Fruit fly (Drosophila melanogaster) whole organism, embryonic: ENCODE results near the gene fry.

Experiments used
- Bdp1 ChIP-seq: fragments of 200-800 bp; sonication (Bioruptor generic); optimal IDR thresholded peaks from 3 replicates; lab custom pipeline; 2016; ENCODE audit warnings: missing biosample characterization, missing genetic modification characterization
- BtbVII ChIP-seq: fragments of 200-800 bp; sonication (Bioruptor generic); optimal IDR thresholded peaks from 3 replicates; lab custom pipeline; 2017; ENCODE audit warnings: missing biosample characterization, mild to moderate bottlenecking, missing genetic modification characterization
- CG10366 ChIP-seq: fragments of 200-800 bp; sonication (Bioruptor generic); IDR thresholded peaks from 2 replicates; pipeline ENCODE4 v1.3.6; 2022; ENCODE audit warnings: missing biosample characterization, missing genetic modification characterization
- CG10565 ChIP-seq: fragments of 200-800 bp; sonication (Bioruptor generic); optimal IDR thresholded peaks from 3 replicates; lab custom pipeline; 2016; ENCODE audit warnings: missing biosample characterization, mild to moderate bottlenecking, missing genetic modification characterization
- CG11093 ChIP-seq: fragments of 200-800 bp; sonication (Bioruptor generic); IDR thresholded peaks from 3 replicates; pipeline ENCODE4 v1.3.6; 2022; ENCODE audit warnings: missing biosample characterization, missing genetic modification characterization
- CG11504 ChIP-seq: fragments of 200-800 bp; sonication (Bioruptor generic); optimal IDR thresholded peaks from 3 replicates; lab custom pipeline; 2019; ENCODE audit warnings: missing biosample characterization, mild to moderate bottlenecking, missing genetic modification characterization, moderate library complexity
- CG12071 ChIP-seq: fragments of 200-800 bp; sonication (Bioruptor generic); optimal IDR thresholded peaks from 3 replicates; lab custom pipeline; 2018; ENCODE audit warnings: missing biosample characterization, mild to moderate bottlenecking, missing genetic modification characterization
- CG15011 ChIP-seq: fragments of 200-800 bp; sonication (Bioruptor generic); optimal IDR thresholded peaks from 3 replicates; lab custom pipeline; 2018; ENCODE audit warnings: missing biosample characterization, mild to moderate bottlenecking, missing genetic modification characterization
- CG2678 ChIP-seq: fragments of 200-800 bp; sonication (Bioruptor generic); optimal IDR thresholded peaks from 3 replicates; lab custom pipeline; 2019; ENCODE audit warnings: missing biosample characterization, mild to moderate bottlenecking, missing genetic modification characterization, moderate library complexity
- CG2875 ChIP-seq: fragments of 200-800 bp; sonication (Bioruptor generic); optimal IDR thresholded peaks from 2 replicates; lab custom pipeline; 2017; ENCODE audit warnings: missing biosample characterization, mild to moderate bottlenecking, missing genetic modification characterization, missing genetic modification reagents
- CG30403 ChIP-seq: fragments of 200-800 bp; sonication (Bioruptor generic); optimal IDR thresholded peaks from 3 replicates; lab custom pipeline; 2016; ENCODE audit warnings: missing biosample characterization, missing genetic modification characterization
- CG3281 ChIP-seq: fragments of 200-800 bp; sonication (Bioruptor generic); optimal IDR thresholded peaks from 3 replicates; lab custom pipeline; 2017; ENCODE audit warnings: missing biosample characterization, mild to moderate bottlenecking, missing genetic modification characterization
- CG34422 ChIP-seq: fragments of 200-800 bp; sonication (Bioruptor generic); IDR thresholded peaks from 3 replicates; pipeline ENCODE4 v1.3.6; 2022; ENCODE audit warnings: missing biosample characterization, missing genetic modification characterization
- CG4328 ChIP-seq: fragments of 200-800 bp; sonication (Bioruptor generic); optimal IDR thresholded peaks from 3 replicates; lab custom pipeline; 2017; ENCODE audit warnings: missing biosample characterization, missing genetic modification reagents, missing genetic modification characterization
- CG6272 ChIP-seq: fragments of 200-800 bp; sonication (Bioruptor generic); IDR thresholded peaks from 2 replicates; pipeline ENCODE4 v1.3.6; 2022; ENCODE audit warnings: missing biosample characterization, missing genetic modification characterization
- CG9215 ChIP-seq: fragments of 200-800 bp; sonication (Bioruptor generic); IDR thresholded peaks from 2 replicates; pipeline ENCODE4 v1.3.6; 2022; ENCODE audit warnings: missing biosample characterization, missing genetic modification characterization
- CG9727 ChIP-seq: fragments of 200-800 bp; sonication (Bioruptor generic); optimal IDR thresholded peaks from 3 replicates; lab custom pipeline; 2017; ENCODE audit warnings: missing biosample characterization, mild to moderate bottlenecking, missing genetic modification characterization
- Camta ChIP-seq: fragments of 200-800 bp; sonication (Bioruptor generic); optimal IDR thresholded peaks from 2 replicates; lab custom pipeline; 2016; ENCODE audit warnings: missing biosample characterization, missing genetic modification characterization
- Gug ChIP-seq: fragments of 200-800 bp; sonication (Bioruptor generic); IDR thresholded peaks from 4 replicates; pipeline ENCODE4 v1.3.6; 2022; ENCODE audit warnings: missing biosample characterization, missing genetic modification characterization
- Hr78 ChIP-seq, 2 experiments: fragments of 200-800 bp in 1 of 2; fragments of >200 bp in 1 of 2; sonication (Bioruptor generic) in 1 of 2; optimal IDR thresholded peaks; 2 replicates each; lab custom pipeline; 2017 to 2019; ENCODE audit warnings: missing biosample characterization in 2 of 2, missing genetic modification characterization in 2 of 2, mild to moderate bottlenecking in 1 of 2, moderate library complexity in 1 of 2
- Med ChIP-seq: fragments of 200-800 bp; sonication (Bioruptor generic); peaks from one replicate; lab custom pipeline; 2016; ENCODE audit warnings: missing biosample characterization, missing genetic modification characterization, mild to moderate bottlenecking, inconsistent platforms, moderate library complexity
- Mes4 ChIP-seq: fragments of 200-800 bp; sonication (Bioruptor generic); optimal IDR thresholded peaks from 2 replicates; lab custom pipeline; 2016; ENCODE audit warnings: missing biosample characterization, missing genetic modification characterization
- Mrtf ChIP-seq: fragments of 200-800 bp; sonication (Bioruptor generic); IDR thresholded peaks from 3 replicates; pipeline ENCODE4 v1.3.6; 2022; ENCODE audit warnings: missing biosample characterization, missing genetic modification characterization
- Nf-YB ChIP-seq: fragments of 200-800 bp; sonication (Bioruptor generic); optimal IDR thresholded peaks from 3 replicates; lab custom pipeline; 2019; ENCODE audit warnings: missing biosample characterization, mild to moderate bottlenecking, missing genetic modification characterization, moderate library complexity
- Oli ChIP-seq: fragments of 200-800 bp; sonication (Bioruptor generic); optimal IDR thresholded peaks from 2 replicates; lab custom pipeline; 2018; ENCODE audit warnings: missing biosample characterization, mild to moderate bottlenecking, missing genetic modification characterization, moderate library complexity
- PHDP ChIP-seq: fragments of 200-800 bp; sonication (Bioruptor generic); optimal IDR thresholded peaks from 3 replicates; lab custom pipeline; 2018; ENCODE audit warnings: missing biosample characterization, mild to moderate bottlenecking, missing genetic modification characterization, moderate library complexity
- Pdp1 ChIP-seq, 2 experiments: fragments of 200-800 bp; sonication (Bioruptor generic); optimal IDR thresholded peaks; 3 replicates each; lab custom pipeline; 2016; ENCODE audit warnings: missing biosample characterization in 2 of 2, missing genetic modification characterization in 2 of 2, mild to moderate bottlenecking in 1 of 2, moderate library complexity in 1 of 2
- ab ChIP-seq: fragments of 200-800 bp; sonication (Bioruptor generic); optimal IDR thresholded peaks from 2 replicates; lab custom pipeline; 2016; ENCODE audit warnings: missing biosample characterization, missing genetic modification characterization
- bbx ChIP-seq: fragments of 200-800 bp; sonication (Bioruptor generic); IDR thresholded peaks from 2 replicates; pipeline ENCODE4 v1.3.6; 2022; ENCODE audit warnings: missing biosample characterization, missing genetic modification characterization; ENCODE audit not compliant: partially characterized antibody
- br ChIP-seq: fragments of >200 bp; optimal IDR thresholded peaks from 2 replicates; lab custom pipeline; 2017
- cwo ChIP-seq: fragments of 200-800 bp; sonication (Bioruptor generic); optimal IDR thresholded peaks from 3 replicates; lab custom pipeline; 2017; ENCODE audit warnings: missing biosample characterization, missing genetic modification characterization, mild to moderate bottlenecking, moderate library complexity, missing genetic modification reagents
- emc ChIP-seq: fragments of 200-800 bp; sonication (Bioruptor generic); optimal IDR thresholded peaks from 2 replicates; lab custom pipeline; 2016; ENCODE audit warnings: missing biosample characterization, missing genetic modification characterization
- exex ChIP-seq: fragments of 200-800 bp; sonication (Bioruptor generic); optimal IDR thresholded peaks from 4 replicates; lab custom pipeline; 2018; ENCODE audit warnings: missing biosample characterization, mild to moderate bottlenecking, missing genetic modification characterization, moderate library complexity
- hbn ChIP-seq: fragments of 200-800 bp; sonication (Bioruptor generic); IDR thresholded peaks from 2 replicates; pipeline ENCODE4 v1.3.6; 2022; ENCODE audit warnings: missing biosample characterization, missing genetic modification characterization; ENCODE audit not compliant: partially characterized antibody
- hth ChIP-seq: fragments of >200 bp; optimal IDR thresholded peaks from 2 replicates; lab custom pipeline; 2017; ENCODE audit warnings: inconsistent platforms
- ken ChIP-seq: fragments of 200-800 bp; sonication (Bioruptor generic); IDR thresholded peaks from 3 replicates; pipeline ENCODE4 v1.3.6; 2022; ENCODE audit warnings: missing biosample characterization, missing genetic modification characterization
- kni ChIP-seq: fragments of 200-800 bp; sonication (Bioruptor generic); optimal IDR thresholded peaks from 3 replicates; lab custom pipeline; 2017; ENCODE audit warnings: mild to moderate bottlenecking, missing biosample characterization, missing genetic modification reagents, missing genetic modification characterization
- luna ChIP-seq: fragments of 200-800 bp; sonication (Bioruptor generic); optimal IDR thresholded peaks from 2 replicates; lab custom pipeline; 2016; ENCODE audit warnings: missing biosample characterization, missing genetic modification characterization
- mirr ChIP-seq: fragments of 200-800 bp; sonication (Bioruptor generic); optimal IDR thresholded peaks from 3 replicates; lab custom pipeline; 2018; ENCODE audit warnings: missing biosample characterization, mild to moderate bottlenecking, missing genetic modification characterization
- psq ChIP-seq: fragments of 200-800 bp; sonication (Bioruptor generic); optimal IDR thresholded peaks from 2 replicates; lab custom pipeline; 2017; ENCODE audit warnings: missing biosample characterization, missing genetic modification characterization
- salm ChIP-seq: fragments of 200-800 bp; sonication (Bioruptor generic); optimal IDR thresholded peaks from 2 replicates; lab custom pipeline; 2018; ENCODE audit warnings: missing biosample characterization, mild to moderate bottlenecking, missing genetic modification characterization
- sc ChIP-seq, 3 experiments: fragments of >200 bp in 2 of 3; fragments of 200-800 bp in 1 of 3; sonication (Bioruptor generic) in 1 of 3; optimal IDR thresholded peaks; 2 replicates in 2 of 3; 3 replicates in 1 of 3; lab custom pipeline; 2017; ENCODE audit warnings: mild to moderate bottlenecking in 1 of 3, missing biosample characterization in 1 of 3, missing genetic modification characterization in 1 of 3, missing genetic modification reagents in 1 of 3
- sima ChIP-seq: fragments of 200-800 bp; sonication (Bioruptor generic); optimal IDR thresholded peaks from 2 replicates; lab custom pipeline; 2016; ENCODE audit warnings: missing biosample characterization, missing genetic modification characterization
- sna ChIP-seq: fragments of 200-800 bp; sonication (Bioruptor generic); IDR thresholded peaks from 2 replicates; pipeline ENCODE4 v1.3.6; 2022; ENCODE audit warnings: missing biosample characterization, missing genetic modification characterization; ENCODE audit not compliant: partially characterized antibody
- sug ChIP-seq: fragments of 200-800 bp; optimal IDR thresholded peaks from 2 replicates; lab custom pipeline; 2019; ENCODE audit warnings: missing biosample characterization, mild to moderate bottlenecking, missing genetic modification characterization, moderate library complexity
- tna ChIP-seq: fragments of 200-800 bp; sonication (Bioruptor generic); IDR thresholded peaks from 2 replicates; pipeline ENCODE4 v1.3.6; 2022; ENCODE audit warnings: missing biosample characterization, missing genetic modification characterization; ENCODE audit not compliant: partially characterized antibody
- toy ChIP-seq: fragments of 200-800 bp; sonication (Bioruptor generic); IDR thresholded peaks from 2 replicates; pipeline ENCODE4 v1.3.6; 2022; ENCODE audit warnings: missing biosample characterization, missing genetic modification characterization
- z ChIP-seq: fragments of 200-800 bp; sonication (Bioruptor generic); IDR thresholded peaks from 3 replicates; pipeline ENCODE4 v1.3.6; 2022; ENCODE audit warnings: missing biosample characterization, missing genetic modification characterization
- zf30C ChIP-seq: fragments of 200-800 bp; sonication (Bioruptor generic); optimal IDR thresholded peaks from 3 replicates; lab custom pipeline; 2018; ENCODE audit warnings: missing biosample characterization, mild to moderate bottlenecking, missing genetic modification characterization

The fry gene

dm6 chr3L:9615443-9616141 lies 63.3 kb downstream of the fry start:
- peak; percentile 38 for TF ChIP-seq CG9727 (GFP tag; lab: Kevin White, UChicago)
- no peak for TF ChIP-seq exex
- TF ChIP-seq sna, result no peak
- no peak for TF ChIP-seq toy
- no peak for TF ChIP-seq CG3281 (GFP tag; lab: Kevin White, UChicago)
- no peak for TF ChIP-seq CG30403 (GFP tag; lab: Kevin White, UChicago)
- TF ChIP-seq BtbVII (GFP tag; lab: Kevin White, UChicago), result no peak
- TF ChIP-seq CG15011 (GFP tag; lab: Kevin White, UChicago), result no peak
- TF ChIP-seq tna (GFP tag; lab: Robert Waterston, UW), result no peak
- TF ChIP-seq hbn (GFP tag; lab: Robert Waterston, UW), result no peak
- peak; percentile 2 for TF ChIP-seq PHDP
- no peak for TF ChIP-seq CG4328 (GFP tag; lab: Kevin White, UChicago)
- no peak for TF ChIP-seq hth
- no peak for TF ChIP-seq ken (GFP tag; lab: Robert Waterston, UW)
- TF ChIP-seq cwo (GFP tag; lab: Kevin White, UChicago), result peak; percentile 11
- no peak for TF ChIP-seq CG2875 (GFP tag; lab: Kevin White, UChicago)
- TF ChIP-seq mirr (GFP tag; lab: Kevin White, UChicago), result no peak
- TF ChIP-seq CG34422 (GFP tag; lab: Robert Waterston, UW), result peak; percentile 31; the same call in 1 of the 3 replicates
- TF ChIP-seq Bdp1 (GFP tag; lab: Kevin White, UChicago), result no peak
- TF ChIP-seq Hr78 (GFP tag; optimal IDR thresholded peaks at IDR 0.05; lab: Kevin White, UChicago), result peak in 1 of 2 experiments; percentile 77
- no peak for TF ChIP-seq luna (GFP tag; lab: Kevin White, UChicago)
- no peak for TF ChIP-seq salm (tag; lab: Kevin White, UChicago)
- no peak for TF ChIP-seq Mrtf
- TF ChIP-seq sc (optimal IDR thresholded peaks at IDR 0.05; lab: Kevin White, UChicago), result no peak
- TF ChIP-seq sc (GFP tag; optimal IDR thresholded peaks at IDR 0.05; lab: Kevin White, UChicago), result no peak
- TF ChIP-seq CG11504, result no peak
- TF ChIP-seq Pdp1 (GFP tag; optimal IDR thresholded peaks at IDR 0.05; lab: Kevin White, UChicago), result peak in 1 of 2 experiments; percentile 83
- no peak for TF ChIP-seq Gug (GFP tag; lab: Robert Waterston, UW)
- no peak for TF ChIP-seq CG9215 (GFP tag; lab: Robert Waterston, UW)
- no peak for TF ChIP-seq CG6272 (GFP tag; lab: Robert Waterston, UW)
- no peak for TF ChIP-seq ab (GFP tag; lab: Kevin White, UChicago)
- TF ChIP-seq Oli (tag; lab: Kevin White, UChicago), result no peak
- no peak for TF ChIP-seq CG2678 (tag; lab: Kevin White, UChicago)
- TF ChIP-seq psq (GFP tag; lab: Kevin White, UChicago), result peak; percentile 48
- TF ChIP-seq sima, result no peak
- no peak for TF ChIP-seq CG11093 (GFP tag; lab: Robert Waterston, UW)
- no peak for TF ChIP-seq br (lab: Kevin White, UChicago)
- TF ChIP-seq Med (GFP tag; lab: Kevin White, UChicago), result peak; percentile 61
- TF ChIP-seq Mes4 (GFP tag; lab: Kevin White, UChicago), result no peak
- TF ChIP-seq Camta (GFP tag; lab: Kevin White, UChicago), result no peak
- TF ChIP-seq z (GFP tag; lab: Robert Waterston, UW), result peak; percentile 95
- TF ChIP-seq CG12071, result no peak
- TF ChIP-seq sug (tag; lab: Kevin White, UChicago), result peak; percentile 65
- no peak for TF ChIP-seq zf30C (GFP tag; lab: Kevin White, UChicago)
- 0 out of 2 replicates have a peak, but pooled peaks have one; percentile 13 for TF ChIP-seq bbx (GFP tag; lab: Robert Waterston, UW)
- TF ChIP-seq CG10366 (GFP tag; lab: Robert Waterston, UW), result no peak
- TF ChIP-seq CG10565, result no peak
- TF ChIP-seq Nf-YB (GFP tag; lab: Kevin White, UChicago), result peak; percentile 52
- TF ChIP-seq emc, result no peak
- TF ChIP-seq kni (GFP tag; lab: Kevin White, UChicago), result no peak
